Worm (Caenorhabditis elegans) whole organism, L3 larva: Measurements from ENCODE around the gene K09H11.11.

Experiments used
- R02D3.7 ChIP-seq: fragments of 150-350 bp; optimal IDR thresholded peaks from 2 replicates; lab custom pipeline; 2014; ENCODE audit warnings: missing biosample characterization, missing genetic modification characterization
- ama-1 ChIP-seq: fragments of 150-350 bp; optimal IDR thresholded peaks from 2 replicates; lab custom pipeline; 2018
- ceh-16 ChIP-seq: sonication (generic microtip); optimal IDR thresholded peaks from 2 replicates; lab custom pipeline; 2017; ENCODE audit warnings: missing biosample characterization, missing genetic modification characterization
- ceh-28 ChIP-seq: fragments of 150-350 bp; optimal IDR thresholded peaks from 2 replicates; lab custom pipeline; 2014; ENCODE audit warnings: missing biosample characterization, missing genetic modification reagents, missing genetic modification characterization
- ceh-82 ChIP-seq: fragments of 150-350 bp; optimal IDR thresholded peaks from 2 replicates; lab custom pipeline; 2014; ENCODE audit warnings: missing biosample characterization, missing genetic modification characterization
- daf-12 ChIP-seq: fragments of 150-350 bp; optimal IDR thresholded peaks from 2 replicates; lab custom pipeline; 2014; ENCODE audit warnings: missing biosample characterization, missing genetic modification reagents, missing genetic modification characterization
- egl-27 ChIP-seq: sonication (generic microtip); optimal IDR thresholded peaks from 4 replicates; lab custom pipeline; 2017; ENCODE audit warnings: missing biosample characterization, missing genetic modification reagents, missing genetic modification characterization
- elt-1 ChIP-seq: fragments of 150-350 bp; optimal IDR thresholded peaks from 2 replicates; lab custom pipeline; 2014; ENCODE audit warnings: missing biosample characterization, missing genetic modification characterization
- elt-2 ChIP-seq: sonication (generic microtip); optimal IDR thresholded peaks from 2 replicates; lab custom pipeline; 2016; ENCODE audit warnings: missing genetic modification reagents, mild to moderate bottlenecking, missing genetic modification characterization, missing compliant biosample characterization
- elt-3 ChIP-seq, 3 experiments: fragments of 150-350 bp in 1 of 3; sonication (generic microtip) in 2 of 3; optimal IDR thresholded peaks; 2 replicates in 2 of 3; 4 replicates in 1 of 3; lab custom pipeline; 2014 to 2017; ENCODE audit warnings: missing biosample characterization in 3 of 3, missing genetic modification characterization in 3 of 3
- eor-1 ChIP-seq, 2 experiments: fragments of 150-350 bp; optimal IDR thresholded peaks; 2 replicates each; lab custom pipeline; 2014 to 2018; ENCODE audit warnings: missing biosample characterization in 2 of 2, missing genetic modification characterization in 2 of 2
- fkh-2 ChIP-seq: fragments of 150-350 bp; optimal IDR thresholded peaks from 2 replicates; lab custom pipeline; 2014; ENCODE audit warnings: missing biosample characterization, missing genetic modification reagents, missing genetic modification characterization
- hmg-11 ChIP-seq: sonication (generic microtip); optimal IDR thresholded peaks from 2 replicates; lab custom pipeline; 2016; ENCODE audit warnings: missing genetic modification characterization, missing compliant biosample characterization
- jun-1 ChIP-seq: fragments of 150-350 bp; optimal IDR thresholded peaks from 2 replicates; lab custom pipeline; 2014; ENCODE audit warnings: missing biosample characterization, missing genetic modification reagents, missing genetic modification characterization
- lin-15B ChIP-seq: fragments of 150-350 bp; optimal IDR thresholded peaks from 2 replicates; lab custom pipeline; 2014; ENCODE audit warnings: missing biosample characterization, missing genetic modification characterization
- lin-39 ChIP-seq: fragments of 150-350 bp; optimal IDR thresholded peaks from 2 replicates; lab custom pipeline; 2018; ENCODE audit warnings: missing biosample characterization, missing genetic modification reagents, missing genetic modification characterization
- mdl-1 ChIP-seq: fragments of 150-350 bp; optimal IDR thresholded peaks from 2 replicates; lab custom pipeline; 2014; ENCODE audit warnings: missing biosample characterization, missing genetic modification characterization
- mml-1 ChIP-seq: fragments of 150-350 bp; sonication (generic microtip); optimal IDR thresholded peaks from 3 replicates; lab custom pipeline; 2014; ENCODE audit warnings: missing biosample characterization, missing genetic modification characterization
- nhr-12 ChIP-seq: fragments of 150-350 bp; optimal IDR thresholded peaks from 2 replicates; lab custom pipeline; 2014; ENCODE audit warnings: missing biosample characterization, missing genetic modification characterization
- nhr-23 ChIP-seq: fragments of 150-350 bp; optimal IDR thresholded peaks from 2 replicates; lab custom pipeline; 2014; ENCODE audit warnings: missing biosample characterization, missing genetic modification reagents, missing genetic modification characterization
- nhr-25 ChIP-seq: sonication (generic microtip); optimal IDR thresholded peaks from 2 replicates; lab custom pipeline; 2017; ENCODE audit warnings: missing biosample characterization, missing genetic modification characterization
- nhr-28 ChIP-seq: fragments of 150-350 bp; optimal IDR thresholded peaks from 2 replicates; lab custom pipeline; 2014; ENCODE audit warnings: missing biosample characterization, missing genetic modification characterization
- nhr-67 ChIP-seq: fragments of 150-350 bp; optimal IDR thresholded peaks from 2 replicates; lab custom pipeline; 2014; ENCODE audit warnings: missing biosample characterization, missing genetic modification characterization
- nhr-76 ChIP-seq: fragments of 150-350 bp; sonication (generic microtip); optimal IDR thresholded peaks from 5 replicates; lab custom pipeline; 2014; ENCODE audit warnings: missing biosample characterization, missing genetic modification characterization
- pha-4 ChIP-seq: fragments of 150-350 bp; optimal IDR thresholded peaks from 2 replicates; lab custom pipeline; 2014; ENCODE audit warnings: missing biosample characterization, missing genetic modification reagents, missing genetic modification characterization
- pqm-1 ChIP-seq: fragments of 150-350 bp; optimal IDR thresholded peaks from 2 replicates; lab custom pipeline; 2017; ENCODE audit warnings: missing biosample characterization, missing genetic modification characterization, inconsistent platforms
- sea-2 ChIP-seq: fragments of 150-350 bp; sonication (generic microtip); optimal IDR thresholded peaks from 4 replicates; lab custom pipeline; 2014; ENCODE audit warnings: missing biosample characterization, missing genetic modification reagents, missing genetic modification characterization
- skn-1 ChIP-seq: fragments of 150-350 bp; optimal IDR thresholded peaks from 2 replicates; lab custom pipeline; 2014; ENCODE audit warnings: missing biosample characterization, missing genetic modification characterization
- snpc-4 ChIP-seq: fragments of 150-350 bp; optimal IDR thresholded peaks from 2 replicates; lab custom pipeline; 2014; ENCODE audit warnings: missing biosample characterization, missing genetic modification characterization
- tbx-2 ChIP-seq: sonication (generic microtip); optimal IDR thresholded peaks from 2 replicates; lab custom pipeline; 2016; ENCODE audit warnings: mild to moderate bottlenecking, missing genetic modification characterization, missing compliant biosample characterization
- unc-39 ChIP-seq: sonication (generic microtip); optimal IDR thresholded peaks from 4 replicates; lab custom pipeline; 2017; ENCODE audit warnings: missing biosample characterization, missing genetic modification characterization
- zag-1 ChIP-seq: fragments of 150-350 bp; optimal IDR thresholded peaks from 2 replicates; lab custom pipeline; 2014; ENCODE audit warnings: missing biosample characterization, missing genetic modification characterization
- ztf-11 ChIP-seq: fragments of 150-350 bp; optimal IDR thresholded peaks from 2 replicates; lab custom pipeline; 2014; ENCODE audit warnings: missing biosample characterization, missing genetic modification characterization

K09H11.11 gene

DNA sequence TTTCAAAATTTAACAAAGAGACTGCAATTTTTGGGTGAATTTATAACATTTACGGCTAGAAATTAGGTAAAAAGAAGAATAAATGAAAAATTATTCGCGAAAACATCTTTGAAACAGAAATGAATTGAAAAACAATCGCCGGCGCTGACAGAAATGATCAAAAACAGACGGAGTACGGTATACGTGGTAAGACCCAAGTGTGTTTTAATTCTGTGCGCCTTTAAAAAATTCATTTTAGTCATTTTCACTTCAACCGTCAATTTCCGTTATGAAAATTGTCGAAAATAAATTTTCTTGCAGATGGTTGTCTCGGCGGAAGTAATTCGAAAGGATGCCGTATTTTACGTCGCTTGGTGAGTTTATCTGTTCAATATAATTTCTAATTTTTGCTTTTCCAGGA lies 1.1 kb upstream of the K09H11.11 start, which contains the start of gene C53A3.3:
Gene C53A3.3 (plus strand): TSS at position 301 of the 400 bp plus-strand sequence.
- no peak for TF ChIP-seq R02D3.7
- no peak for TF ChIP-seq nhr-67 (tag; lab: Kevin White, UChicago)
- TF ChIP-seq hmg-11, result no peak
- TF ChIP-seq ceh-28 (tag; lab: Kevin White, UChicago), result no peak
- no peak for TF ChIP-seq tbx-2 (tag; lab: Kevin White, UChicago)
- TF ChIP-seq ceh-82 (tag; lab: Kevin White, UChicago), result no peak
- TF ChIP-seq zag-1 (tag; lab: Kevin White, UChicago), result no peak
- no peak for TF ChIP-seq nhr-76 (tag; lab: Kevin White, UChicago)
- no peak for TF ChIP-seq skn-1 (tag; lab: Kevin White, UChicago)
- TF ChIP-seq pqm-1 (tag; lab: Kevin White, UChicago), result no peak
- TF ChIP-seq elt-3 (tag; optimal IDR thresholded peaks at IDR 0.05; lab: Kevin White, UChicago), result no peak
- no peak for TF ChIP-seq pha-4 (tag; lab: Kevin White, UChicago)
- TF ChIP-seq ceh-16 (tag; lab: Kevin White, UChicago), result no peak
- no peak for TF ChIP-seq ztf-11 (tag; lab: Kevin White, UChicago)
- TF ChIP-seq lin-15B (tag; lab: Kevin White, UChicago), result no peak
- no peak for TF ChIP-seq eor-1 (tag; optimal IDR thresholded peaks at IDR 0.05; lab: Kevin White, UChicago)
- no peak for TF ChIP-seq elt-1

DNA sequence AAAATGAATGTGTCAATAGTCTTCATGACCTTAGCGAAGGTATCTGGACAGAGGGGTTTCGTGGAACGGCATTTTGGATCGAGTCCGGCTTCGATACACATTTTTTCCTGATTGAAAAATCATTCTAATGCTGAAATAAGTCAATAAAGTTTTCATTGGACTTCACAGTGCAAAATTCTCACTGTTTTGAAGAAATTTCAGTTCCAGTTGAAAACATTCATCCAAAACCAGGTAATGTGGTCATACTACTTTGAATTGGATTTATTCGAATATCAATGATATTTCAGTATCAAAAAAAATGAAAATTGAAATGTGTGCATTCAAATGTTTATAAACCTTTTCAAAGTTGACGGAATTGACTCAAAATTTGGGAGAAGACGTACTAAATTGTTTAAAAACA lies 1.6 kb downstream of the K09H11.11 start, which contains the start of gene pgph-1:
Gene pgph-1 (minus strand): TSS at position 101 of the 400 bp plus-strand sequence.
- no peak for TF ChIP-seq lin-15B (tag; lab: Kevin White, UChicago)
- TF ChIP-seq hmg-11, result no peak
- no peak for TF ChIP-seq egl-27 (tag; lab: Kevin White, UChicago)
- no peak for TF ChIP-seq nhr-12 (tag; lab: Kevin White, UChicago)
- no peak for TF ChIP-seq elt-3 (tag; optimal IDR thresholded peaks at IDR 0.05; lab: Kevin White, UChicago)
- TF ChIP-seq nhr-67 (tag; lab: Kevin White, UChicago), result no peak

DNA sequence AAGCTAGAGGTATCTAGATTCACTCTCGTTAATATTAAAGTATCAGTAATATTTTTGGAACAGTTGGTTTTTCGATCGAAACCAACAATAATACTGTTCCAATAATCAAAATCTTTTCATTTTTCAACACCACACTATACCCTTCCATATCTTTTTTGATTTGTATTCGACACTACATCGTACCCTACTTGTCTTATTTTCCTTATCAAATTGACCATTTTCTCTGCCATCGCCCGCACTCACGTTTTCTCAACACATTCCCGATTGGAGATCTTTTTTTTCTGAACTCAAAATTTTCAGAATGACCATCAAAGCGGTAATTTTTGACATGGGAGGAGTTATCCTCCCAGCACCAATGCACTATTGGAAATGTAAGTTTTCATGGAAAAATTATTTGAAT lies 7.5 kb downstream of the K09H11.11 start, which contains the start of gene acds-10:
Gene acds-10 (plus strand): TSS at position 301 of the 400 bp plus-strand sequence.
- TF ChIP-seq pqm-1 (tag; lab: Kevin White, UChicago), result peak; percentile 36
- no peak for TF ChIP-seq daf-12 (tag; lab: Kevin White, UChicago)
- TF ChIP-seq elt-2 (tag; lab: Kevin White, UChicago), result peak; percentile 31

DNA sequence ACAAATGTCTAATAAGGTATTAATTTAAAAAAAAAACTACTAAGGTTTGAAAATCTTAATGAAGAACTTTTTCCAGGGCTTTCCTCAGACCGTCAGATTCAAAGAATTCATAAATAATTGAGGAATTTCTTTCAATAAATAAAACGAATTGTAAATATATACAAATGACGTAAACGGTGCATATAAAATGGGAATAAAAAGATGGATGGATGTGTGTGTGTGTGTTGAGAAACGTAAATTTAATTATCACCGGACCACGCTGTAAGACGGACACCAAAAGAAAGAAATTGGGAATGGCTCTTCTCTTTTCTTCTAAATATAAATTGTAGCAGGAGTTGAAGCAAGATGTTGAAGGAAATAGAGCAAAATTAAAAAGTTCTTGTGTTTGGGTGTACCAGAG lies 8.8 kb downstream of the K09H11.11 start:
- TF ChIP-seq pqm-1 (tag; lab: Kevin White, UChicago), result no peak

DNA sequence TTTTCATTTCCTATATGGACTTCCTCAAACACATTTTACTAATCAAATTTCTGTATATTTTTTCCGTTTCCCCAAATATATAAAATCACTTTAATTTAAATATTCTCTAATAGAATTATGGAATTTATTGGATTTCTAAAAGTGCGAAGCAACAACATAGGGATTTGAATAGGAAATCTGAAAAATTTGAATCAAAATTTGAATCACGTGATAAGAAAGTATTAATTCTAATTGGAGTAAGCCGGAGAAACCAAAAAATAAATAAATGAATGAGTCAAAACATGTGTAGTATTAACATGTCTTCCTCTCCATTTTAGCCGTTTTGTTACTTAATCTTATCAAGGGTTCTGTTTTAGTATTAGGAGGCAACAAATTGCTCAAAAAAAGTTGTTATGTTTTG lies 13.8 kb downstream of the K09H11.11 start:
- no peak for TF ChIP-seq hmg-11
- no peak for TF ChIP-seq daf-12 (tag; lab: Kevin White, UChicago)
- TF ChIP-seq jun-1 (tag; lab: Kevin White, UChicago), result no peak
- TF ChIP-seq unc-39 (tag; lab: Kevin White, UChicago), result no peak
- TF ChIP-seq ama-1 (lab: Kevin White, UChicago), result no peak
- TF ChIP-seq sea-2 (GFP tag; lab: Kevin White, UChicago), result no peak
- TF ChIP-seq pqm-1 (tag; lab: Kevin White, UChicago), result no peak
- TF ChIP-seq nhr-25 (tag; lab: Kevin White, UChicago), result no peak
- no peak for TF ChIP-seq lin-39 (tag; lab: Kevin White, UChicago)
- TF ChIP-seq fkh-2 (tag; lab: Kevin White, UChicago), result no peak
- TF ChIP-seq elt-1, result no peak
- TF ChIP-seq nhr-28, result no peak
- TF ChIP-seq ztf-11 (tag; lab: Kevin White, UChicago), result no peak
- TF ChIP-seq snpc-4 (tag; lab: Kevin White, UChicago), result no peak
- no peak for TF ChIP-seq mml-1 (tag; lab: Kevin White, UChicago)
- no peak for TF ChIP-seq elt-2 (tag; lab: Kevin White, UChicago)
- TF ChIP-seq mdl-1 (tag; lab: Kevin White, UChicago), result no peak
- TF ChIP-seq zag-1 (tag; lab: Kevin White, UChicago), result no peak
- TF ChIP-seq tbx-2 (tag; lab: Kevin White, UChicago), result no peak
- TF ChIP-seq, all 47 proteins: peak for 0

DNA sequence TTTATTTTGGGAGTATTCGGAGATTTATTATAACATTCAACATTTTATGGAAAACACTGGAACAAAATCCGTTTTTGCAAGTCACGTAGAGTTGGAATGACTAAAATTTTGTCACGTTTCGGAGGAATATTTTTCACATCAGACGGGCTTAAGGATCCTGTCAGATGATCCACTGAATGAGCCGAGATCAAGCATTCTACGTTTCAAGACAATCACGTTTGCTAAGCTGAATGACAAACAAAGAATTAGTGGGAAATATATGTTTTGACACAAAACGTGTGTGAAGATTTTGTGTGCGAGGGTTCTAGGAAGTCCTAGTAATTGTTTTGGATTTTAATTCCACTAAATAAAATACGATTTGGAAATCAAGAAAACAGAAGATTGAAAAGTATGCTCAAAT lies 15.6 kb downstream of the K09H11.11 start:
- TF ChIP-seq nhr-23 (tag; lab: Kevin White, UChicago) (no peak), pha-4 (tag; lab: Kevin White, UChicago) (no peak), zag-1 (tag; lab: Kevin White, UChicago) (no peak), tbx-2 (tag; lab: Kevin White, UChicago) (no peak), mml-1 (tag; lab: Kevin White, UChicago) (no peak), R02D3.7 (no peak), nhr-76 (tag; lab: Kevin White, UChicago) (no peak)
